Fruit fly (Drosophila melanogaster): ENCODE results near the gene ect.

dm6 chr3L:10226055-10226454 lies 24.4 kb upstream of the ect start:
- TF ChIP-seq CG18476 (GFP tag; optimal IDR thresholded peaks at IDR 0.05) (no peak), CG1602 (GFP tag; optimal IDR thresholded peaks at IDR 0.05) (no peak), Camta (GFP tag; optimal IDR thresholded peaks at IDR 0.05) (no peak), trem (tag; optimal IDR thresholded peaks at IDR 0.05) (no peak), otp (GFP tag; IDR thresholded peaks at IDR 0.05) (no peak), CG5180 (GFP tag; optimal IDR thresholded peaks at IDR 0.05) (no peak), Ets65A (GFP tag) (peak; percentile 94), jigr1 (GFP tag; IDR thresholded peaks at IDR 0.05) (no peak), CG12659 (GFP tag; optimal IDR thresholded peaks at IDR 0.05) (no peak)
